Worm (Caenorhabditis elegans): ENCODE data around the gene C32B5.13.
"Not testable (repeated sequence)": the region's sequence is repeated elsewhere in the genome, so short reads cannot be mapped to it uniquely, and the experiment has no call there.

C32B5.13 gene

ce11 chrII:930871-931270, 31.0 kb downstream of the C32B5.13 start, which contains the start of gene fbxc-34:
fbxc-34 (plus strand) TSS chrII:931171.
- TF ChIP-seq lim-7, lin-38, ceh-44 (GFP tag; IDR thresholded peaks at IDR 0.05): not testable (repeated sequence)

ce11 chrII:927331-927730, 34.5 kb downstream of the C32B5.13 start, which contains the start of gene R07C3.13:
R07C3.13 (minus strand) TSS chrII:927431.
- no peak for TF ChIP-seq unc-130 (GFP tag; optimal IDR thresholded peaks at IDR 0.05)
- no peak for TF ChIP-seq tag-97 (GFP tag; IDR thresholded peaks at IDR 0.05)
- no peak for TF ChIP-seq nhr-77 (tag; optimal IDR thresholded peaks at IDR 0.05)
- TF ChIP-seq pha-4 (GFP tag; IDR thresholded peaks at IDR 0.05), result no peak
- TF ChIP-seq pha-4 (tag; optimal IDR thresholded peaks at IDR 0.05), result no peak
- TF ChIP-seq lsy-2 (tag; optimal IDR thresholded peaks at IDR 0.05), result no peak
- no peak for TF ChIP-seq duxl-1 (tag; optimal IDR thresholded peaks at IDR 0.05; ENCODE audit: poor library complexity)
- TF ChIP-seq nhr-41 (GFP tag; IDR thresholded peaks at IDR 0.05), result no peak
- no peak for TF ChIP-seq ztf-7 (tag; optimal IDR thresholded peaks at IDR 0.05)
- TF ChIP-seq lim-7 (GFP tag; IDR thresholded peaks at IDR 0.05), result no peak
- no peak for TF ChIP-seq snpc-1.2 (GFP tag; IDR thresholded peaks at IDR 0.05)
- TF ChIP-seq nhr-76 (tag; optimal IDR thresholded peaks at IDR 0.05), result no peak
- TF ChIP-seq T26A8.4 (GFP tag; IDR thresholded peaks at IDR 0.05), result no peak
- no peak for TF ChIP-seq ces-1 (GFP tag; optimal IDR thresholded peaks at IDR 0.05)
- TF ChIP-seq F37D6.2 (tag; optimal IDR thresholded peaks at IDR 0.05), result no peak
- TF ChIP-seq vab-7 (GFP tag; IDR thresholded peaks at IDR 0.05), result no peak
- TF ChIP-seq mxl-3 (GFP tag; optimal IDR thresholded peaks at IDR 0.05), result no peak
- no peak for TF ChIP-seq fkh-10 (GFP tag; optimal IDR thresholded peaks at IDR 0.05)
- TF ChIP-seq rbr-2 (tag; optimal IDR thresholded peaks at IDR 0.05), result no peak
- TF ChIP-seq tra-1 (GFP tag; IDR thresholded peaks at IDR 0.05), result no peak
- no peak for TF ChIP-seq Y5F2A.4 (GFP tag; optimal IDR thresholded peaks at IDR 0.05)

ce11 chrII:923521-923920, 38.3 kb downstream of the C32B5.13 start, which contains the start of gene fbxc-28:
fbxc-28 (plus strand) TSS chrII:923821.
- TF ChIP-seq T26A8.4 (GFP tag; IDR thresholded peaks at IDR 0.05) (no peak), hif-1 (tag; optimal IDR thresholded peaks at IDR 0.05) (no peak), R02D3.7 (tag; optimal IDR thresholded peaks at IDR 0.05) (no peak), nhr-42 (GFP tag; IDR thresholded peaks at IDR 0.05) (no peak), gei-8 (GFP tag; optimal IDR thresholded peaks at IDR 0.05) (no peak), F37D6.2 (tag; optimal IDR thresholded peaks at IDR 0.05) (no peak), daf-16 (GFP tag; optimal IDR thresholded peaks at IDR 0.05) (no peak), daf-16 (tag; optimal IDR thresholded peaks at IDR 0.05) (no peak), hmg-1.1 (GFP tag; IDR thresholded peaks at IDR 0.05) (no peak), zfp-3 (GFP tag; conservative IDR thresholded peaks at IDR 0.05) (no peak), vab-7 (GFP tag; IDR thresholded peaks at IDR 0.05) (no peak), nhr-10 (tag; optimal IDR thresholded peaks at IDR 0.05) (no peak), mxl-2 (GFP tag; conservative IDR thresholded peaks at IDR 0.05) (no peak), mes-2 (tag; optimal IDR thresholded peaks at IDR 0.05; ENCODE audit: poor library complexity, severe bottlenecking) (no peak)

- TF ChIP-seq lin-1 (GFP tag; IDR thresholded peaks at IDR 0.05) (no peak), unc-62 (GFP tag; optimal IDR thresholded peaks at IDR 0.05 in 1 of 2) (peak in 1 of 2 experiments; percentile 56), unc-62 (tag; optimal IDR thresholded peaks at IDR 0.05) (no peak), ceh-44 (GFP tag; IDR thresholded peaks at IDR 0.05) (no peak), dmd-6 (GFP tag; IDR thresholded peaks at IDR 0.05) (peak; percentile 69), pqm-1 (tag; optimal IDR thresholded peaks at IDR 0.05) (peak; percentile 83)
These were observed 39.1 kb downstream of the C32B5.13 start for ce11 chrII:922778-923177.

Data from whole organism, L4 larva.